Worm (Caenorhabditis elegans): ENCODE results near the gene zyg-8.

zyg-8 gene

ce11 chrIII:12064494-12064893, 3.0 kb downstream of the zyg-8 start:
- TF ChIP-seq unc-98 (GFP tag; IDR thresholded peaks at IDR 0.05) (no peak), fos-1 (tag; optimal IDR thresholded peaks at IDR 0.05) (no peak), ztf-4 (tag; optimal IDR thresholded peaks at IDR 0.05) (no peak), ces-1 (GFP tag; optimal IDR thresholded peaks at IDR 0.05) (no peak), efl-3 (GFP tag; optimal IDR thresholded peaks at IDR 0.05) (no peak), ceh-8 (GFP tag; optimal IDR thresholded peaks at IDR 0.05) (no peak)

DNA sequence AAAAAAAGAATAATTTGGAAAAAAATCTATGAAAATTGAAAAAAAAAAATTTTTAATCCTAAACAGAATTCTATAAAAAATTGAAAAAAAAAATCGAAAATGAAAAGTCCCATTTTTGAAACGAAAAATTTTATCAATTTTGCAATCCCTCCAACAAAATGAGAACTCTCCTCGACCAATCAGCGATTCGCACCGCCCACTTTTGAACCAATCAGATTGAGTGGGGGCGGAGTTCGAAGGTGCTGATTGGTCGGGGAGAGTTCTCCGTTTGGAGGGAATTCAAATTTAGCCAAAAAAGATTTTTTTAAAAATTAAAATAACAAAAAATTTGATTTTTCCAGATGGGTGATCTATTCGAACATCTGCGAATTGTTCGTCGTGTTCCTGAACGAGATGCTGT, 6.2 kb downstream of the zyg-8 start:
- TF ChIP-seq ceh-90 (tag; optimal IDR thresholded peaks at IDR 0.05) (no peak), vab-15 (tag; optimal IDR thresholded peaks at IDR 0.05) (no peak), unc-30 (tag; optimal IDR thresholded peaks at IDR 0.05) (no peak), grh-1 (GFP tag; IDR thresholded peaks at IDR 0.05) (no peak), sptf-1 (tag; optimal IDR thresholded peaks at IDR 0.05) (no peak), jun-1 (tag; optimal IDR thresholded peaks at IDR 0.05) (no peak), nhr-20 (tag; optimal IDR thresholded peaks at IDR 0.05) (no peak), mdl-1 (tag; optimal IDR thresholded peaks at IDR 0.05) (no peak)

ce11 chrIII:12077456-12077855, 15.9 kb downstream of the zyg-8 start, which contains the start of gene php-3:
php-3 (minus strand) TSS chrIII:12077556.
- no peak for TF ChIP-seq C04F5.9 (tag; optimal IDR thresholded peaks at IDR 0.05)
- no peak for TF ChIP-seq blmp-1 (tag; optimal IDR thresholded peaks at IDR 0.05)
- no peak for TF ChIP-seq lin-15B (tag; optimal IDR thresholded peaks at IDR 0.05)
- TF ChIP-seq zip-4 (GFP tag; optimal IDR thresholded peaks at IDR 0.05): no peak
- TF ChIP-seq pag-3 (tag; optimal IDR thresholded peaks at IDR 0.05; ENCODE audit: borderline replicate concordance, insufficient read depth): no peak
- no peak for TF ChIP-seq lin-14 (GFP tag; optimal IDR thresholded peaks at IDR 0.05)
- no peak for TF ChIP-seq dpl-1 (GFP tag; optimal IDR thresholded peaks at IDR 0.05)
- no peak for TF ChIP-seq mdl-1 (tag; optimal IDR thresholded peaks at IDR 0.05)
- no peak for TF ChIP-seq mab-9 (GFP tag; IDR thresholded peaks at IDR 0.05)
- TF ChIP-seq hpl-2 (GFP tag; optimal IDR thresholded peaks at IDR 0.05): no peak
- TF ChIP-seq irx-1 (tag; optimal IDR thresholded peaks at IDR 0.05): no peak
- TF ChIP-seq F16B12.6 (tag; optimal IDR thresholded peaks at IDR 0.05): no peak
- no peak for TF ChIP-seq unc-86 (tag; optimal IDR thresholded peaks at IDR 0.05)
- TF ChIP-seq egl-27 (tag; optimal IDR thresholded peaks at IDR 0.05): no peak
- TF ChIP-seq sup-37 (GFP tag; optimal IDR thresholded peaks at IDR 0.05): no peak
- TF ChIP-seq nhr-85 (tag): no peak
- TF ChIP-seq ces-1 (GFP tag; optimal IDR thresholded peaks at IDR 0.05): no peak
- TF ChIP-seq nhr-20 (tag; optimal IDR thresholded peaks at IDR 0.05): no peak
- no peak for TF ChIP-seq aha-1 (tag; optimal IDR thresholded peaks at IDR 0.05)

ce11 chrIII:12081992-12082628, 20.6 kb downstream of the zyg-8 start:
- TF ChIP-seq sup-37 (GFP tag; optimal IDR thresholded peaks at IDR 0.05) (no peak), ceh-63 (GFP tag; optimal IDR thresholded peaks at IDR 0.05) (peak; percentile 88), egl-13 (tag; optimal IDR thresholded peaks at IDR 0.05) (no peak), lin-15B (tag; optimal IDR thresholded peaks at IDR 0.05) (no peak), lin-14 (GFP tag; optimal IDR thresholded peaks at IDR 0.05) (peak; percentile 30), dpl-1 (GFP tag; optimal IDR thresholded peaks at IDR 0.05) (no peak), lsy-2 (tag; optimal IDR thresholded peaks at IDR 0.05) (peak in 1 of 2 experiments; percentile 11), nhr-85 (tag) (peak; percentile 62), blmp-1 (tag; optimal IDR thresholded peaks at IDR 0.05) (peak; percentile 19)

DNA sequence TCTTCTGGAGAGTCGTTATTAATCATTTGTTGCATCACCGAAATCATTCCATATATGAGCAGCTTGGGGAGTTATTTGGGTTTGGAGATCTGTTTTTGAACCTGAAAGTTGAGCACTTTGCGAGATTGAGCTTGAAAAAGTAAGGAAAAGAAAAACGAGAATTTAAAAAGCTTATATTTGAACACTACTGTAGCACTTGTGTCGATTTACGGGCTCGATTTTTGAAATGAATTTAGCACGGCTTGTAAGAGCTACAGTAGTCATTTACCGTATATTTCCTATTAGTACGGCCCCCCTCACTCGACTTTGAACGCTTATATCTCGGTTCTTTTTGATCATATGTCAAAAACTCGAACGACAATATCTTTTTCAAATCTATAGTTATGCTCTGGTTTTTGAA, 22.7 kb downstream of the zyg-8 start, which contains the start of gene nob-1:
Gene nob-1, minus strand, starts transcription at position 101 of the 400 bp plus-strand sequence.
- TF ChIP-seq ztf-4 (tag; optimal IDR thresholded peaks at IDR 0.05): no peak
- TF ChIP-seq blmp-1 (tag; optimal IDR thresholded peaks at IDR 0.05): no peak
- no peak for TF ChIP-seq C04F5.9 (tag; optimal IDR thresholded peaks at IDR 0.05)
- TF ChIP-seq zag-1 (tag; optimal IDR thresholded peaks at IDR 0.05): no peak
- no peak for TF ChIP-seq lsy-2 (tag; optimal IDR thresholded peaks at IDR 0.05)
- no peak for TF ChIP-seq fkh-4 (tag; optimal IDR thresholded peaks at IDR 0.05; ENCODE audit: borderline replicate concordance)
- TF ChIP-seq zip-4 (GFP tag; optimal IDR thresholded peaks at IDR 0.05): no peak
- TF ChIP-seq ceh-88 (GFP tag; IDR thresholded peaks at IDR 0.05): no peak
- TF ChIP-seq sup-37 (GFP tag; optimal IDR thresholded peaks at IDR 0.05): no peak
- TF ChIP-seq dpl-1 (GFP tag; optimal IDR thresholded peaks at IDR 0.05): no peak
- TF ChIP-seq pqm-1 (tag; optimal IDR thresholded peaks at IDR 0.05): no peak
- TF ChIP-seq swsn-7 (tag; optimal IDR thresholded peaks at IDR 0.05): no peak
- no peak for TF ChIP-seq nhr-237 (tag; optimal IDR thresholded peaks at IDR 0.05)
- TF ChIP-seq ets-5 (GFP tag; IDR thresholded peaks at IDR 0.05): no peak
- TF ChIP-seq tbx-2 (tag; optimal IDR thresholded peaks at IDR 0.05): no peak
- TF ChIP-seq alr-1 (tag; optimal IDR thresholded peaks at IDR 0.05; ENCODE audit: borderline replicate concordance): no peak
- TF ChIP-seq unc-30 (tag; optimal IDR thresholded peaks at IDR 0.05): no peak
- no peak for TF ChIP-seq nhr-71 (tag; optimal IDR thresholded peaks at IDR 0.05)
- no peak for TF ChIP-seq Y116A8C.19 (tag; optimal IDR thresholded peaks at IDR 0.05; ENCODE audit: borderline replicate concordance)

Data from whole organism, L1 larva.